Worm (Caenorhabditis elegans) whole organism, young adult: ENCODE results near the gene hil-1.

Experiments used
- B0019.2 ChIP-seq: fragments of 200-800 bp; sonication (Bioruptor generic); conservative IDR thresholded peaks from 2 replicates; pipeline ENCODE4 v1.3.6; 2022; ENCODE audit warnings: missing genetic modification reagents, missing genetic modification characterization, missing compliant biosample characterization
- F49E8.2 ChIP-seq: sonication (generic microtip); optimal IDR thresholded peaks from 3 replicates; lab custom pipeline; 2017; ENCODE audit warnings: missing genetic modification characterization, mild to moderate bottlenecking, missing compliant biosample characterization, antibody characterized with exemption, moderate library complexity; ENCODE audit not compliant: insufficient read depth
- F52B5.7 ChIP-seq: sonication (generic microtip); optimal IDR thresholded peaks from 2 replicates; lab custom pipeline; 2016; ENCODE audit warnings: mild to moderate bottlenecking, missing genetic modification characterization, missing compliant biosample characterization
- F57C9.4 ChIP-seq: sonication (generic microtip); optimal IDR thresholded peaks from 2 replicates; lab custom pipeline; 2017; ENCODE audit warnings: mild to moderate bottlenecking, missing genetic modification characterization, missing compliant biosample characterization
- K11D2.4 ChIP-seq: fragments of 200-800 bp; sonication (Bioruptor generic); IDR thresholded peaks from 2 replicates; pipeline ENCODE4 v1.3.6; 2022; ENCODE audit warnings: missing genetic modification reagents, missing genetic modification characterization, missing compliant biosample characterization
- T07F8.4 ChIP-seq: sonication (generic microtip); optimal IDR thresholded peaks from 2 replicates; lab custom pipeline; 2016; ENCODE audit warnings: mild to moderate bottlenecking, missing genetic modification characterization, moderate library complexity, missing compliant biosample characterization
- Y53F4B.3 ChIP-seq: fragments of 200-800 bp; sonication (Bioruptor generic); IDR thresholded peaks from 2 replicates; pipeline ENCODE4 v1.3.6; 2022; ENCODE audit warnings: missing genetic modification reagents, missing genetic modification characterization, missing compliant biosample characterization
- Y95B8A.8 ChIP-seq: fragments of 200-800 bp; sonication (Bioruptor generic); IDR thresholded peaks from 2 replicates; pipeline ENCODE4 v1.3.6; 2022; ENCODE audit warnings: missing genetic modification reagents, missing genetic modification characterization, missing compliant biosample characterization
- akir-1 ChIP-seq: fragments of 200-800 bp; sonication (Bioruptor generic); optimal IDR thresholded peaks from 2 replicates; lab custom pipeline; 2018; ENCODE audit warnings: mild to moderate bottlenecking, missing genetic modification characterization, moderate library complexity, missing compliant biosample characterization
- ama-1 ChIP-seq, 3 experiments: fragments of 150-350 bp in 1 of 3; sonication (generic microtip) in 2 of 3; optimal IDR thresholded peaks; 2 replicates each; lab custom pipeline; 2014 to 2018; ENCODE audit warnings: missing biosample characterization in 2 of 3, missing genetic modification characterization in 2 of 3, missing genetic modification reagents in 2 of 3
- athp-1 ChIP-seq: sonication (generic microtip); optimal IDR thresholded peaks from 2 replicates; lab custom pipeline; 2017; ENCODE audit warnings: mild to moderate bottlenecking, missing genetic modification characterization, missing compliant biosample characterization
- attf-3 ChIP-seq: fragments of 200-800 bp; sonication (Bioruptor generic); conservative IDR thresholded peaks from 2 replicates; pipeline ENCODE4 v1.3.6; 2022; ENCODE audit warnings: missing genetic modification reagents, missing genetic modification characterization, missing compliant biosample characterization
- bed-1 ChIP-seq: fragments of 200-800 bp; sonication (Bioruptor generic); IDR thresholded peaks from 2 replicates; pipeline ENCODE4 v1.3.6; 2022; ENCODE audit warnings: missing genetic modification reagents, missing genetic modification characterization, missing compliant biosample characterization
- cebp-1 ChIP-seq, 2 experiments: fragments of 200-800 bp in 1 of 2; sonication (Bioruptor generic) in 1 of 2; sonication (generic microtip) in 1 of 2; IDR thresholded peaks in 1 of 2; optimal IDR thresholded peaks in 1 of 2; 2 replicates each; pipeline versions ENCODE4 v1.3.6 to Lab custom; 2017 to 2022; ENCODE audit warnings: missing compliant biosample characterization in 2 of 2, missing genetic modification characterization in 2 of 2, mild to moderate bottlenecking in 1 of 2, missing genetic modification reagents in 1 of 2, moderate library complexity in 1 of 2
- ceh-100 ChIP-seq: fragments of 200-800 bp; sonication (Bioruptor generic); IDR thresholded peaks from 2 replicates; pipeline ENCODE4 v1.3.6; 2022; ENCODE audit warnings: missing genetic modification reagents, missing genetic modification characterization, missing compliant biosample characterization
- ceh-40 ChIP-seq: fragments of 200-800 bp; sonication (Bioruptor generic); IDR thresholded peaks from 2 replicates; pipeline ENCODE4 v1.3.6; 2022; ENCODE audit warnings: missing genetic modification characterization, missing compliant biosample characterization
- ceh-58 ChIP-seq: fragments of 200-800 bp; sonication (Bioruptor generic); IDR thresholded peaks from 2 replicates; pipeline ENCODE4 v1.3.6; 2022; ENCODE audit warnings: missing genetic modification characterization, missing compliant biosample characterization
- egrh-3 ChIP-seq: fragments of 200-800 bp; sonication (Bioruptor generic); IDR thresholded peaks from 2 replicates; pipeline ENCODE4 v1.3.6; 2022; ENCODE audit warnings: missing genetic modification reagents, missing genetic modification characterization, missing compliant biosample characterization
- ets-4 ChIP-seq: fragments of 200-800 bp; sonication (Bioruptor generic); optimal IDR thresholded peaks from 2 replicates; lab custom pipeline; 2018; ENCODE audit warnings: mild to moderate bottlenecking, missing genetic modification characterization, missing compliant biosample characterization
- him-1 ChIP-seq: sonication (generic microtip); optimal IDR thresholded peaks from 2 replicates; lab custom pipeline; 2016; ENCODE audit warnings: missing genotype, missing genetic modification reagents, missing genetic modification characterization, missing compliant biosample characterization
- let-526 ChIP-seq: fragments of 200-800 bp; sonication (Bioruptor generic); IDR thresholded peaks from 2 replicates; pipeline ENCODE4 v1.3.6; 2022; ENCODE audit warnings: missing genetic modification reagents, missing genetic modification characterization, missing compliant biosample characterization
- lsl-1 ChIP-seq: fragments of 200-800 bp; sonication (Bioruptor generic); optimal IDR thresholded peaks from 2 replicates; lab custom pipeline; 2018; ENCODE audit warnings: mild to moderate bottlenecking, missing genetic modification characterization, moderate library complexity, missing compliant biosample characterization
- madf-10 ChIP-seq: sonication (generic microtip); optimal IDR thresholded peaks from 2 replicates; lab custom pipeline; 2016; ENCODE audit warnings: mild to moderate bottlenecking, missing genetic modification characterization, missing compliant biosample characterization
- madf-3 ChIP-seq: fragments of 200-800 bp; sonication (Bioruptor generic); IDR thresholded peaks from 2 replicates; pipeline ENCODE4 v1.3.6; 2022; ENCODE audit warnings: missing genetic modification reagents, missing genetic modification characterization, missing compliant biosample characterization
- mcd-1 ChIP-seq: fragments of 200-800 bp; sonication (Bioruptor generic); IDR thresholded peaks from 2 replicates; pipeline ENCODE4 v1.3.6; 2022; ENCODE audit warnings: missing genetic modification reagents, missing genetic modification characterization, missing compliant biosample characterization
- nfya-1 ChIP-seq: sonication (generic microtip); optimal IDR thresholded peaks from 2 replicates; lab custom pipeline; 2017; ENCODE audit warnings: antibody characterized with exemption, missing compliant biosample characterization, missing genetic modification characterization, borderline replicate concordance; ENCODE audit not compliant: insufficient read depth
- nfya-2 ChIP-seq: fragments of 200-800 bp; sonication (Bioruptor generic); IDR thresholded peaks from 2 replicates; pipeline ENCODE4 v1.3.6; 2022; ENCODE audit warnings: missing genetic modification reagents, missing genetic modification characterization, missing compliant biosample characterization
- nfyb-1 ChIP-seq: fragments of 200-800 bp; sonication (Bioruptor generic); IDR thresholded peaks from 2 replicates; pipeline ENCODE4 v1.3.6; 2022; ENCODE audit warnings: missing genetic modification reagents, missing genetic modification characterization, missing compliant biosample characterization
- nhr-179 ChIP-seq: sonication (generic microtip); optimal IDR thresholded peaks from 2 replicates; lab custom pipeline; 2016; ENCODE audit warnings: mild to moderate bottlenecking, missing genetic modification characterization, missing compliant biosample characterization
- nhr-27 ChIP-seq: fragments of 200-800 bp; sonication (Bioruptor generic); optimal IDR thresholded peaks from 2 replicates; lab custom pipeline; 2018; ENCODE audit warnings: mild to moderate bottlenecking, missing genetic modification characterization, moderate library complexity, missing compliant biosample characterization
- nhr-90 ChIP-seq: sonication (generic microtip); optimal IDR thresholded peaks from 2 replicates; lab custom pipeline; 2016; ENCODE audit warnings: missing genotype, mild to moderate bottlenecking, missing genetic modification characterization, missing compliant biosample characterization
- pha-4 ChIP-seq: fragments of 150-350 bp; sonication (generic microtip); optimal IDR thresholded peaks from 2 replicates; lab custom pipeline; 2014; ENCODE audit warnings: missing biosample characterization, missing genetic modification reagents, missing genetic modification characterization
- rec-8 ChIP-seq, 2 experiments: sonication (generic microtip); optimal IDR thresholded peaks; 2 replicates each; lab custom pipeline; 2016; ENCODE audit warnings: mild to moderate bottlenecking in 2 of 2, missing genetic modification characterization in 2 of 2, missing genetic modification reagents in 2 of 2, missing genotype in 2 of 2, missing biosample characterization in 1 of 2, missing compliant biosample characterization in 1 of 2, moderate library complexity in 1 of 2
- repo-1 ChIP-seq: sonication (generic microtip); optimal IDR thresholded peaks from 2 replicates; lab custom pipeline; 2017; ENCODE audit warnings: mild to moderate bottlenecking, missing genetic modification characterization, missing compliant biosample characterization
- sdz-38 ChIP-seq: sonication (generic microtip); optimal IDR thresholded peaks from 2 replicates; lab custom pipeline; 2016; ENCODE audit warnings: missing genotype, missing genetic modification characterization, missing compliant biosample characterization
- sea-2 ChIP-seq: fragments of 200-800 bp; sonication (Bioruptor generic); IDR thresholded peaks from 2 replicates; pipeline ENCODE4 v1.3.6; 2022; ENCODE audit warnings: missing genetic modification characterization, missing compliant biosample characterization
- snpc-3.4 ChIP-seq: sonication (generic microtip); optimal IDR thresholded peaks from 2 replicates; lab custom pipeline; 2017; ENCODE audit warnings: missing genetic modification characterization, mild to moderate bottlenecking, missing compliant biosample characterization, antibody characterized with exemption, moderate library complexity, missing genotype, missing genetic modification reagents
- snpc-4 ChIP-seq, 5 experiments: fragments of 150-350 bp in 1 of 5; sonication (generic microtip) in 4 of 5; optimal IDR thresholded peaks; 2 replicates each; lab custom pipeline; 2014 to 2018; ENCODE audit warnings: missing genetic modification characterization in 5 of 5, missing biosample characterization in 3 of 5, antibody characterized with exemption in 2 of 5, mild to moderate bottlenecking in 2 of 5, missing compliant biosample characterization in 2 of 5, missing genotype in 2 of 5, moderate library complexity in 2 of 5, missing genetic modification reagents in 1 of 5
- tbx-9 ChIP-seq: sonication (generic microtip); optimal IDR thresholded peaks from 2 replicates; lab custom pipeline; 2016; ENCODE audit warnings: borderline replicate concordance, missing genetic modification characterization, inconsistent platforms, missing compliant biosample characterization
- unc-130 ChIP-seq: sonication (generic microtip); optimal IDR thresholded peaks from 2 replicates; lab custom pipeline; 2016; ENCODE audit warnings: missing genetic modification reagents, missing genetic modification characterization, missing compliant biosample characterization
- zfh-2 ChIP-seq: fragments of 200-800 bp; sonication (Bioruptor generic); conservative IDR thresholded peaks from 2 replicates; pipeline ENCODE4 v1.3.6; 2022; ENCODE audit warnings: missing genetic modification reagents, missing genetic modification characterization, missing compliant biosample characterization
- zim-3 ChIP-seq: sonication (generic microtip); optimal IDR thresholded peaks from 2 replicates; lab custom pipeline; 2017; ENCODE audit warnings: mild to moderate bottlenecking, missing genetic modification characterization, moderate library complexity, missing compliant biosample characterization
- ztf-18 ChIP-seq: sonication (generic microtip); optimal IDR thresholded peaks from 2 replicates; lab custom pipeline; 2016; ENCODE audit warnings: missing genotype, mild to moderate bottlenecking, missing genetic modification characterization, missing compliant biosample characterization
- ztf-25 ChIP-seq: fragments of 200-800 bp; sonication (Bioruptor generic); IDR thresholded peaks from 2 replicates; pipeline ENCODE4 v1.3.6; 2022; ENCODE audit warnings: missing genetic modification reagents, missing genetic modification characterization, missing compliant biosample characterization
- ztf-26 ChIP-seq: sonication (generic microtip); optimal IDR thresholded peaks from 2 replicates; lab custom pipeline; 2017; ENCODE audit warnings: missing genetic modification characterization, missing compliant biosample characterization
- ztf-3 ChIP-seq: fragments of 200-800 bp; sonication (Bioruptor generic); optimal IDR thresholded peaks from 2 replicates; lab custom pipeline; 2018; ENCODE audit warnings: mild to moderate bottlenecking, missing genetic modification characterization, missing compliant biosample characterization
- ztf-6 ChIP-seq: fragments of 200-800 bp; sonication (Bioruptor generic); IDR thresholded peaks from 2 replicates; pipeline ENCODE4 v1.3.6; 2022; ENCODE audit warnings: missing genetic modification reagents, missing genetic modification characterization, missing compliant biosample characterization

The hil-1 gene

ce11 chrV:14992627-14993117, 43.1 kb downstream of the hil-1 start, which contains the start of gene T01C3.3 (continued):
- no peak for TF ChIP-seq nfya-2 (GFP tag; lab: Robert Waterston, UW)
- TF ChIP-seq akir-1 (GFP tag; lab: Kevin White, UChicago), result no peak
- TF ChIP-seq ztf-6 (GFP tag; lab: Robert Waterston, UW), result no peak
- TF ChIP-seq nhr-179 (tag; lab: Kevin White, UChicago), result no peak
- no peak for TF ChIP-seq sdz-38 (tag; lab: Kevin White, UChicago)
- peak; percentile 91 for TF ChIP-seq lsl-1 (GFP tag; lab: Kevin White, UChicago)
- no peak for TF ChIP-seq rec-8 (tag; optimal IDR thresholded peaks at IDR 0.05; lab: Kevin White, UChicago)
- no peak for TF ChIP-seq ama-1 (optimal IDR thresholded peaks at IDR 0.05; lab: Kevin White, UChicago)
- TF ChIP-seq ama-1 (GFP tag; optimal IDR thresholded peaks at IDR 0.05; lab: Kevin White, UChicago), result no peak
- peak; percentile 42 for TF ChIP-seq F49E8.2 (tag; lab: Kevin White, UChicago)
- TF ChIP-seq madf-10, result no peak
- no peak for TF ChIP-seq egrh-3 (GFP tag; lab: Robert Waterston, UW)
- no peak for TF ChIP-seq cebp-1 (GFP tag; IDR thresholded peaks at IDR 0.05; lab: Robert Waterston, UW)
- no peak for TF ChIP-seq cebp-1 (tag; optimal IDR thresholded peaks at IDR 0.05; lab: Kevin White, UChicago)
- no peak for TF ChIP-seq nfya-1 (tag; lab: Kevin White, UChicago)
- no peak for TF ChIP-seq K11D2.4 (GFP tag; lab: Robert Waterston, UW)
- peak; percentile 65; the same call in 1 of the 2 replicates for TF ChIP-seq B0019.2
- TF ChIP-seq nhr-27 (tag; lab: Kevin White, UChicago), result no peak
- TF ChIP-seq ztf-25, result 0 out of 2 replicates have a peak, but pooled peaks have one; percentile 24
- TF ChIP-seq pha-4, result no peak
- TF ChIP-seq athp-1, result no peak
- no peak for TF ChIP-seq Y53F4B.3 (GFP tag; lab: Robert Waterston, UW)
- TF ChIP-seq F57C9.4 (tag; lab: Kevin White, UChicago), result no peak
- TF ChIP-seq repo-1 (tag; lab: Kevin White, UChicago), result no peak
- TF ChIP-seq attf-3 (GFP tag; lab: Robert Waterston, UW), result peak; percentile 60
- no peak for TF ChIP-seq ceh-40 (GFP tag; lab: Robert Waterston, UW)
- TF ChIP-seq bed-1 (GFP tag; lab: Robert Waterston, UW), result no peak
- peak; percentile 51; the same call in 1 of the 2 replicates for TF ChIP-seq Y95B8A.8 (GFP tag; lab: Robert Waterston, UW)
- no peak for TF ChIP-seq nhr-90
- TF ChIP-seq snpc-4 (GFP tag; optimal IDR thresholded peaks at IDR 0.05; lab: Kevin White, UChicago), result peak; percentile 22
- TF ChIP-seq snpc-4 (tag; optimal IDR thresholded peaks at IDR 0.05; lab: Kevin White, UChicago), result peak in 1 of 4 experiments; percentile 10
- peak; percentile 50 for TF ChIP-seq mcd-1 (GFP tag; lab: Robert Waterston, UW)
- TF ChIP-seq ets-4 (GFP tag; lab: Kevin White, UChicago), result no peak
- TF ChIP-seq nfyb-1 (GFP tag; lab: Robert Waterston, UW), result no peak
- no peak for TF ChIP-seq zim-3
- TF ChIP-seq ztf-26 (tag; lab: Kevin White, UChicago), result no peak
- no peak for TF ChIP-seq ceh-58 (GFP tag; lab: Robert Waterston, UW)
- peak; percentile 17 for TF ChIP-seq unc-130 (GFP tag; lab: Kevin White, UChicago)
- TF ChIP-seq madf-3 (GFP tag; lab: Robert Waterston, UW), result peak; percentile 78; the same call in 1 of the 2 replicates
- TF ChIP-seq zfh-2 (GFP tag; lab: Robert Waterston, UW), result no peak
- no peak for TF ChIP-seq ztf-3 (GFP tag; lab: Kevin White, UChicago)
- TF ChIP-seq snpc-3.4 (tag; lab: Kevin White, UChicago), result peak; percentile 72
- no peak for TF ChIP-seq ztf-18 (tag; lab: Kevin White, UChicago)
- no peak for TF ChIP-seq let-526 (GFP tag; lab: Robert Waterston, UW)
- TF ChIP-seq him-1 (tag; lab: Kevin White, UChicago), result no peak
- 0 out of 2 replicates have a peak, but pooled peaks have one; percentile 32 for TF ChIP-seq ceh-100
- no peak for TF ChIP-seq F52B5.7 (tag; lab: Kevin White, UChicago)
- TF ChIP-seq tbx-9 (tag; lab: Kevin White, UChicago), result no peak
- TF ChIP-seq T07F8.4 (tag; lab: Kevin White, UChicago), result no peak
- no peak for TF ChIP-seq sea-2 (GFP tag; lab: Robert Waterston, UW)
